Fruit fly (Drosophila melanogaster) whole organism, embryonic: ENCODE results near the gene upd2.

Experiments
- ATbp ChIP-seq: fragments of 200-800 bp; sonication (Bioruptor generic); optimal IDR thresholded peaks from 2 replicates; lab custom pipeline; 2017; ENCODE audit warnings: missing biosample characterization, mild to moderate bottlenecking, missing genetic modification characterization, missing genetic modification reagents
- Asciz ChIP-seq: fragments of 200-800 bp; sonication (Bioruptor generic); optimal IDR thresholded peaks from 2 replicates; lab custom pipeline; 2017; ENCODE audit warnings: missing biosample characterization, mild to moderate bottlenecking, missing genetic modification characterization, missing genetic modification reagents
- Bdp1 ChIP-seq: fragments of 200-800 bp; sonication (Bioruptor generic); optimal IDR thresholded peaks from 3 replicates; lab custom pipeline; 2016; ENCODE audit warnings: missing biosample characterization, missing genetic modification characterization
- CG10267 ChIP-seq: fragments of 200-800 bp; sonication (Bioruptor generic); optimal IDR thresholded peaks from 2 replicates; lab custom pipeline; 2018; ENCODE audit warnings: missing biosample characterization, mild to moderate bottlenecking, missing genetic modification characterization, moderate library complexity
- CG10979 ChIP-seq: fragments of 200-800 bp; sonication (Bioruptor generic); optimal IDR thresholded peaks from 2 replicates; lab custom pipeline; 2018; ENCODE audit warnings: missing biosample characterization, mild to moderate bottlenecking, missing genetic modification characterization, moderate library complexity
- CG11560 ChIP-seq: fragments of 200-800 bp; sonication (Bioruptor generic); IDR thresholded peaks from 3 replicates; pipeline ENCODE4 v1.3.6; 2022; ENCODE audit warnings: missing biosample characterization, missing genetic modification characterization
- CG12299 ChIP-seq: fragments of 200-800 bp; sonication (Bioruptor generic); optimal IDR thresholded peaks from 2 replicates; lab custom pipeline; 2018; ENCODE audit warnings: missing biosample characterization, mild to moderate bottlenecking, missing genetic modification characterization
- CG12391 ChIP-seq: fragments of 200-800 bp; sonication (Bioruptor generic); optimal IDR thresholded peaks from 3 replicates; lab custom pipeline; 2018; ENCODE audit warnings: missing biosample characterization, mild to moderate bottlenecking, missing genetic modification characterization, moderate library complexity
- CG12744 ChIP-seq: fragments of 200-800 bp; sonication (Bioruptor generic); optimal IDR thresholded peaks from 2 replicates; lab custom pipeline; 2016; ENCODE audit warnings: missing biosample characterization, missing genetic modification characterization
- CG14667 ChIP-seq: fragments of 200-800 bp; sonication (Bioruptor generic); IDR thresholded peaks from 2 replicates; pipeline ENCODE4 v1.3.6; 2022; ENCODE audit warnings: missing biosample characterization, missing genetic modification characterization
- CG14860 ChIP-seq: fragments of 200-800 bp; sonication (Bioruptor generic); IDR thresholded peaks from 3 replicates; pipeline ENCODE4 v1.3.6; 2022; ENCODE audit warnings: missing biosample characterization, missing genetic modification characterization; ENCODE audit not compliant: partially characterized antibody
- CG17802 ChIP-seq: fragments of 200-800 bp; sonication (Bioruptor generic); optimal IDR thresholded peaks from 2 replicates; lab custom pipeline; 2018; ENCODE audit warnings: missing biosample characterization, mild to moderate bottlenecking, missing genetic modification characterization, moderate library complexity
- CG33557 ChIP-seq: fragments of 200-800 bp; sonication (Bioruptor generic); optimal IDR thresholded peaks from 2 replicates; lab custom pipeline; 2019; ENCODE audit warnings: missing biosample characterization, mild to moderate bottlenecking, missing genetic modification characterization, moderate library complexity
- CG3995 ChIP-seq: fragments of 200-800 bp; sonication (Bioruptor generic); optimal IDR thresholded peaks from 3 replicates; lab custom pipeline; 2016; ENCODE audit warnings: missing biosample characterization, missing genetic modification characterization
- CG4328 ChIP-seq: fragments of 200-800 bp; sonication (Bioruptor generic); optimal IDR thresholded peaks from 3 replicates; lab custom pipeline; 2017; ENCODE audit warnings: missing biosample characterization, missing genetic modification reagents, missing genetic modification characterization
- CG4404 ChIP-seq: fragments of 200-800 bp; sonication (Bioruptor generic); IDR thresholded peaks from 2 replicates; pipeline ENCODE4 v1.3.6; 2022; ENCODE audit warnings: missing biosample characterization, missing genetic modification characterization
- CG4820 ChIP-seq: fragments of 200-800 bp; sonication (Bioruptor generic); optimal IDR thresholded peaks from 3 replicates; lab custom pipeline; 2016; ENCODE audit warnings: missing biosample characterization, missing genetic modification characterization
- CG6813 ChIP-seq: fragments of 200-800 bp; sonication (Bioruptor generic); optimal IDR thresholded peaks from 2 replicates; lab custom pipeline; 2017; ENCODE audit warnings: missing biosample characterization, missing genetic modification characterization, mild to moderate bottlenecking, moderate library complexity, missing genetic modification reagents
- CG7357 ChIP-seq: fragments of 200-800 bp; sonication (Bioruptor generic); IDR thresholded peaks from 3 replicates; pipeline ENCODE4 v1.3.6; 2022; ENCODE audit warnings: missing biosample characterization, missing genetic modification characterization
- CG9437 ChIP-seq: fragments of 200-800 bp; sonication (Bioruptor generic); optimal IDR thresholded peaks from 2 replicates; lab custom pipeline; 2018; ENCODE audit warnings: missing biosample characterization, mild to moderate bottlenecking, missing genetic modification characterization
- D19B ChIP-seq: fragments of 200-800 bp; sonication (Bioruptor generic); optimal IDR thresholded peaks from 2 replicates; lab custom pipeline; 2017; ENCODE audit warnings: missing biosample characterization, mild to moderate bottlenecking, missing genetic modification characterization
- Fer3 ChIP-seq: fragments of 200-800 bp; sonication (Bioruptor generic); optimal IDR thresholded peaks from 2 replicates; lab custom pipeline; 2018; ENCODE audit warnings: missing biosample characterization, mild to moderate bottlenecking, missing genetic modification characterization, moderate library complexity
- Gug ChIP-seq: fragments of 200-800 bp; sonication (Bioruptor generic); IDR thresholded peaks from 4 replicates; pipeline ENCODE4 v1.3.6; 2022; ENCODE audit warnings: missing biosample characterization, missing genetic modification characterization
- HLH3B ChIP-seq: fragments of 200-800 bp; sonication (Bioruptor generic); IDR thresholded peaks from 2 replicates; pipeline ENCODE4 v1.3.6; 2022; ENCODE audit warnings: missing biosample characterization, missing genetic modification characterization
- Max ChIP-seq: fragments of 200-800 bp; sonication (Bioruptor generic); optimal IDR thresholded peaks from 2 replicates; lab custom pipeline; 2016; ENCODE audit warnings: missing biosample characterization, mild to moderate bottlenecking, missing genetic modification characterization
- Pdp1 ChIP-seq, 2 experiments: fragments of 200-800 bp; sonication (Bioruptor generic); optimal IDR thresholded peaks; 3 replicates each; lab custom pipeline; 2016; ENCODE audit warnings: missing biosample characterization in 2 of 2, missing genetic modification characterization in 2 of 2, mild to moderate bottlenecking in 1 of 2, moderate library complexity in 1 of 2
- Side ChIP-seq: fragments of 200-800 bp; sonication (Bioruptor generic); optimal IDR thresholded peaks from 2 replicates; lab custom pipeline; 2016; ENCODE audit warnings: missing biosample characterization, missing genetic modification characterization
- Sox102F ChIP-seq: fragments of 200-800 bp; sonication (Bioruptor generic); optimal IDR thresholded peaks from 2 replicates; lab custom pipeline; 2018; ENCODE audit warnings: missing biosample characterization, mild to moderate bottlenecking, missing genetic modification characterization, moderate library complexity
- Stat92E ChIP-seq, 3 experiments: fragments of >200 bp in 2 of 3; fragments of 200-800 bp in 1 of 3; sonication (Bioruptor generic) in 1 of 3; optimal IDR thresholded peaks; 2 replicates each; lab custom pipeline; 2017 to 2019; ENCODE audit warnings: missing biosample characterization in 3 of 3, missing genetic modification characterization in 3 of 3, mild to moderate bottlenecking in 1 of 3, moderate library complexity in 1 of 3
- bsh ChIP-seq, 2 experiments: fragments of 200-800 bp; sonication (Bioruptor generic); optimal IDR thresholded peaks; 2 replicates each; lab custom pipeline; 2017 to 2018; ENCODE audit warnings: mild to moderate bottlenecking in 2 of 2, missing biosample characterization in 2 of 2, missing genetic modification characterization in 2 of 2, moderate library complexity in 1 of 2
- cg ChIP-seq: fragments of 200-800 bp; sonication (Bioruptor generic); optimal IDR thresholded peaks from 3 replicates; lab custom pipeline; 2019; ENCODE audit warnings: missing biosample characterization, mild to moderate bottlenecking, missing genetic modification characterization, moderate library complexity
- crc ChIP-seq: fragments of 200-800 bp; sonication (Bioruptor generic); optimal IDR thresholded peaks from 2 replicates; lab custom pipeline; 2016; ENCODE audit warnings: missing biosample characterization, missing genetic modification characterization
- cwo ChIP-seq: fragments of 200-800 bp; sonication (Bioruptor generic); optimal IDR thresholded peaks from 3 replicates; lab custom pipeline; 2017; ENCODE audit warnings: missing biosample characterization, missing genetic modification characterization, mild to moderate bottlenecking, moderate library complexity, missing genetic modification reagents
- dan ChIP-seq: fragments of 200-800 bp; sonication (Bioruptor generic); IDR thresholded peaks from 2 replicates; pipeline ENCODE4 v1.3.6; 2022; ENCODE audit warnings: missing biosample characterization, missing genetic modification characterization
- dimm ChIP-seq: fragments of 200-800 bp; sonication (Bioruptor generic); IDR thresholded peaks from 2 replicates; pipeline ENCODE4 v1.3.6; 2022; ENCODE audit warnings: missing biosample characterization, missing genetic modification characterization
- dpn ChIP-seq, 2 experiments: fragments of 200-800 bp; sonication (Bioruptor generic); optimal IDR thresholded peaks; 3 replicates each; lab custom pipeline; 2016; ENCODE audit warnings: missing biosample characterization in 2 of 2, missing genetic modification characterization in 2 of 2
- en ChIP-seq: fragments of 200-800 bp; sonication (Bioruptor generic); optimal IDR thresholded peaks from 2 replicates; lab custom pipeline; 2016; ENCODE audit warnings: missing biosample characterization, missing genetic modification characterization
- eve ChIP-seq, 2 experiments: fragments of >200 bp; optimal IDR thresholded peaks; 2 replicates each; lab custom pipeline; 2017; ENCODE audit warnings: missing biosample characterization in 2 of 2, missing genetic modification characterization in 2 of 2
- gro ChIP-seq: fragments of 200-800 bp; sonication (Bioruptor generic); optimal IDR thresholded peaks from 2 replicates; lab custom pipeline; 2016; ENCODE audit warnings: missing biosample characterization, missing genetic modification characterization
- her ChIP-seq: fragments of 200-800 bp; sonication (Bioruptor generic); optimal IDR thresholded peaks from 2 replicates; lab custom pipeline; 2016; ENCODE audit warnings: missing biosample characterization, missing genetic modification characterization
- ken ChIP-seq: fragments of 200-800 bp; sonication (Bioruptor generic); IDR thresholded peaks from 3 replicates; pipeline ENCODE4 v1.3.6; 2022; ENCODE audit warnings: missing biosample characterization, missing genetic modification characterization
- lola ChIP-seq, 3 experiments: fragments of >200 bp in 2 of 3; fragments of 200-800 bp in 1 of 3; sonication (Bioruptor generic) in 1 of 3; optimal IDR thresholded peaks; 2 replicates each; lab custom pipeline; 2017 to 2019; ENCODE audit warnings: missing biosample characterization in 3 of 3, missing genetic modification characterization in 3 of 3, mild to moderate bottlenecking in 1 of 3, moderate library complexity in 1 of 3
- luna ChIP-seq: fragments of 200-800 bp; sonication (Bioruptor generic); optimal IDR thresholded peaks from 2 replicates; lab custom pipeline; 2016; ENCODE audit warnings: missing biosample characterization, missing genetic modification characterization
- mld ChIP-seq: fragments of 200-800 bp; sonication (Bioruptor generic); IDR thresholded peaks from 3 replicates; pipeline ENCODE4 v1.3.6; 2022; ENCODE audit warnings: missing biosample characterization, missing genetic modification characterization; ENCODE audit not compliant: partially characterized antibody
- nom ChIP-seq: fragments of 200-800 bp; sonication (Bioruptor generic); optimal IDR thresholded peaks from 2 replicates; lab custom pipeline; 2017; ENCODE audit warnings: missing biosample characterization, missing genetic modification characterization, mild to moderate bottlenecking, moderate library complexity, missing genetic modification reagents
- pho ChIP-seq: fragments of 200-800 bp; sonication (Bioruptor generic); optimal IDR thresholded peaks from 2 replicates; lab custom pipeline; 2016; ENCODE audit warnings: missing biosample characterization, missing genetic modification characterization
- sqz ChIP-seq: fragments of 200-800 bp; sonication (Bioruptor generic); optimal IDR thresholded peaks from 3 replicates; lab custom pipeline; 2018; ENCODE audit warnings: missing biosample characterization, mild to moderate bottlenecking, missing genetic modification characterization
- wek ChIP-seq: fragments of 200-800 bp; sonication (Bioruptor generic); optimal IDR thresholded peaks from 3 replicates; lab custom pipeline; 2018; ENCODE audit warnings: missing biosample characterization, mild to moderate bottlenecking, missing genetic modification characterization, moderate library complexity
- wor ChIP-seq: fragments of 200-800 bp; sonication (Bioruptor generic); IDR thresholded peaks from 2 replicates; pipeline ENCODE4 v1.3.6; 2022; ENCODE audit warnings: missing biosample characterization, missing genetic modification characterization

Gene upd2

dm6 chrX:18208079-18208865, 34.8 kb downstream of the upd2 start (continued):
- TF ChIP-seq CG3995 (no peak), Asciz (GFP tag; lab: Kevin White, UChicago) (no peak), Fer3 (tag; lab: Kevin White, UChicago) (no peak), CG4404 (GFP tag; lab: Robert Waterston, UW) (no peak), CG12299 (tag; lab: Kevin White, UChicago) (no peak), CG10267 (tag; lab: Kevin White, UChicago) (peak; percentile 35), CG12391 (tag; lab: Kevin White, UChicago) (peak; percentile 43), Max (no peak), CG12744 (no peak), CG4820 (GFP tag; lab: Kevin White, UChicago) (no peak), en (GFP tag; lab: Kevin White, UChicago) (no peak), cg (GFP tag; lab: Kevin White, UChicago) (peak; percentile 45), Stat92E (GFP tag; optimal IDR thresholded peaks at IDR 0.05; lab: Kevin White, UChicago) (no peak), lola (GFP tag; optimal IDR thresholded peaks at IDR 0.05; lab: Kevin White, UChicago) (peak in 1 of 3 experiments; percentile 79), sqz (no peak), cwo (GFP tag; lab: Kevin White, UChicago) (no peak), bsh (GFP tag; optimal IDR thresholded peaks at IDR 0.05; lab: Kevin White, UChicago) (no peak), CG14860 (GFP tag; lab: Robert Waterston, UW) (no peak), CG14667 (GFP tag; lab: Robert Waterston, UW) (no peak), Side (GFP tag; lab: Kevin White, UChicago) (no peak), CG33557 (GFP tag; lab: Kevin White, UChicago) (peak; percentile 7), CG11560 (tag; lab: Robert Waterston, UW) (no peak), gro (GFP tag; lab: Kevin White, UChicago) (no peak), CG9437 (GFP tag; lab: Kevin White, UChicago) (no peak), Sox102F (GFP tag; lab: Kevin White, UChicago) (no peak), CG4328 (GFP tag; lab: Kevin White, UChicago) (no peak), Bdp1 (GFP tag; lab: Kevin White, UChicago) (no peak), CG7357 (GFP tag; lab: Robert Waterston, UW) (no peak), luna (no peak), CG17802 (tag; lab: Kevin White, UChicago) (no peak), D19B (GFP tag; lab: Kevin White, UChicago) (peak; percentile 40), Gug (GFP tag; lab: Robert Waterston, UW) (no peak), CG10979 (peak; percentile 63), pho (GFP tag; lab: Kevin White, UChicago) (no peak), wek (no peak), wor (no peak), dimm (GFP tag; lab: Robert Waterston, UW) (no peak), ken (GFP tag; lab: Robert Waterston, UW) (no peak), Pdp1 (GFP tag; optimal IDR thresholded peaks at IDR 0.05; lab: Kevin White, UChicago) (no peak), HLH3B (GFP tag; lab: Robert Waterston, UW) (no peak), nom (GFP tag; lab: Kevin White, UChicago) (no peak), CG6813 (no peak), mld (GFP tag; lab: Robert Waterston, UW) (no peak), ATbp (GFP tag; lab: Kevin White, UChicago) (no peak), eve (GFP tag; optimal IDR thresholded peaks at IDR 0.05; lab: Kevin White, UChicago) (no peak), crc (GFP tag; lab: Kevin White, UChicago) (no peak), her (GFP tag; lab: Kevin White, UChicago) (no peak), dan (GFP tag; lab: Robert Waterston, UW) (no peak), dpn (GFP tag; optimal IDR thresholded peaks at IDR 0.05; lab: Kevin White, UChicago) (no peak)
